Worm (Caenorhabditis elegans) whole organism, L2 larva: ENCODE results near the gene H19J13.2.

Source experiments
- ceh-82 ChIP-seq: fragments of 150-350 bp; optimal IDR thresholded peaks from 2 replicates; lab custom pipeline; 2014; ENCODE audit warnings: missing biosample characterization, missing genetic modification characterization
- unc-39 ChIP-seq: fragments of 150-350 bp; optimal IDR thresholded peaks from 2 replicates; lab custom pipeline; 2014; ENCODE audit warnings: missing biosample characterization, missing genetic modification characterization

DNA sequence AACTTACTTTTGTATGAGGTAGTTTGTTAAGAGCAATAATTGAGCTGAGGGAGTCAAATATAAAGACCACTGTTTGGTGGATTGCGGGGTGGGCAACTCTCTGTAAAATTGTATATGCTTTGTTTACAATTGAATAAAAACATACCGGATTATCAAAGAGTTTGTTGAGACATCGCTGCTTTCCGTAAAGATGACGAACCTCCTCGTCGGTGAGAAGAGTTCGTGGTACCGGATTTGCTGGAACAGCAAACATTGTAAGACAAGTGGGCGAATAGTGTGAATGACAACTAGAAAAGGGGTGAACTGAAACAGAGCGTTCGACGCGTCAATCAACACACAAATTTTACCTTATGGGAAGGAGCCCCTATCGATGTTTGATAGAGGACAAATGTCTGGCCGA lies 22.6 kb upstream of the H19J13.2 start, which contains the start of gene W06D11.2:
- TF ChIP-seq ceh-82 (tag; lab: Kevin White, UChicago) (no peak), unc-39 (tag; lab: Kevin White, UChicago) (no peak)
